Worm (Caenorhabditis elegans): ENCODE measurements around the gene rheb-1.
A peak's percentile ranks its signal among the peaks of the same experiment; 100 is the strongest.

rheb-1 gene

ce11 chrIII:9443417-9444027, 12.3 kb downstream of the rheb-1 start, which contains the start of gene pir-2:
Gene pir-2 (minus strand): TSS chrIII:9443634.
- TF ChIP-seq pag-3 (tag; optimal IDR thresholded peaks at IDR 0.05; ENCODE audit: borderline replicate concordance): no peak
- TF ChIP-seq ceh-9 (tag; optimal IDR thresholded peaks at IDR 0.05): no peak
- no peak for TF ChIP-seq fkh-10 (GFP tag; optimal IDR thresholded peaks at IDR 0.05)
- peak; percentile 64 for TF ChIP-seq unc-42 (tag; optimal IDR thresholded peaks at IDR 0.05)
- no peak for TF ChIP-seq ahr-1 (tag; optimal IDR thresholded peaks at IDR 0.05)
- TF ChIP-seq unc-3 (GFP tag; conservative IDR thresholded peaks at IDR 0.05): peak; percentile 38; the same call in 1 of the 2 replicates
- TF ChIP-seq unc-3 (tag; optimal IDR thresholded peaks at IDR 0.05): no peak
- TF ChIP-seq elt-2 (tag; optimal IDR thresholded peaks at IDR 0.05): no peak
- TF ChIP-seq ceh-22 (tag; optimal IDR thresholded peaks at IDR 0.05): no peak
- peak; percentile 21 for TF ChIP-seq pros-1 (tag; optimal IDR thresholded peaks at IDR 0.05)
- TF ChIP-seq ceh-45 (GFP tag; IDR thresholded peaks at IDR 0.05): no peak
- TF ChIP-seq lin-11 (tag; optimal IDR thresholded peaks at IDR 0.05): no peak
- peak; percentile 82 for TF ChIP-seq tbx-2 (tag; optimal IDR thresholded peaks at IDR 0.05)
- peak; percentile 51 for TF ChIP-seq K09A11.1 (tag; optimal IDR thresholded peaks at IDR 0.05; ENCODE audit: insufficient read depth)
- TF ChIP-seq hlh-13 (GFP tag; optimal IDR thresholded peaks at IDR 0.05): no peak
- no peak for TF ChIP-seq tbx-7 (tag; optimal IDR thresholded peaks at IDR 0.05)
- TF ChIP-seq dmd-4 (tag; optimal IDR thresholded peaks at IDR 0.05; ENCODE audit: borderline replicate concordance): no peak
- TF ChIP-seq madf-2 (tag; optimal IDR thresholded peaks at IDR 0.05): peak; percentile 35
- TF ChIP-seq elt-4 (tag; optimal IDR thresholded peaks at IDR 0.05): no peak
- peak; percentile 75 for TF ChIP-seq ceh-34 (tag; optimal IDR thresholded peaks at IDR 0.05)
- peak; percentile 26; the same call in 1 of the 2 replicates for TF ChIP-seq sox-2 (GFP tag; IDR thresholded peaks at IDR 0.05)
- no peak for TF ChIP-seq odd-2 (tag; optimal IDR thresholded peaks at IDR 0.05)
- TF ChIP-seq ceh-19 (GFP tag; optimal IDR thresholded peaks at IDR 0.05): no peak
- TF ChIP-seq gmeb-2 (tag; optimal IDR thresholded peaks at IDR 0.05): no peak
- no peak for TF ChIP-seq T23F11.4 (GFP tag; optimal IDR thresholded peaks at IDR 0.05)
- TF ChIP-seq ceh-18 (tag; optimal IDR thresholded peaks at IDR 0.05): peak; percentile 67
- no peak for TF ChIP-seq zip-5 (tag; optimal IDR thresholded peaks at IDR 0.05)
- peak; percentile 64 for TF ChIP-seq rnt-1 (tag; optimal IDR thresholded peaks at IDR 0.05)
- TF ChIP-seq mec-3 (tag; optimal IDR thresholded peaks at IDR 0.05; ENCODE audit: borderline replicate concordance): no peak
- TF ChIP-seq ceh-2 (tag; optimal IDR thresholded peaks at IDR 0.05): peak; percentile 1
- TF ChIP-seq hlh-8 (tag; optimal IDR thresholded peaks at IDR 0.05): peak; percentile 60
- no peak for TF ChIP-seq nhr-11 (tag; optimal IDR thresholded peaks at IDR 0.05)
- peak; percentile 52 for TF ChIP-seq pax-1 (tag; optimal IDR thresholded peaks at IDR 0.05)
- no peak for TF ChIP-seq nhr-232 (tag; optimal IDR thresholded peaks at IDR 0.05)
- TF ChIP-seq fkh-6 (tag; optimal IDR thresholded peaks at IDR 0.05): no peak
- TF ChIP-seq npax-4 (tag; optimal IDR thresholded peaks at IDR 0.05): no peak
- TF ChIP-seq dve-1 (tag; optimal IDR thresholded peaks at IDR 0.05): peak; percentile 78
- TF ChIP-seq ets-4 (tag; optimal IDR thresholded peaks at IDR 0.05): peak; percentile 19
- TF ChIP-seq ttx-3 (tag; optimal IDR thresholded peaks at IDR 0.05): no peak
- TF ChIP-seq K02D7.2 (tag; optimal IDR thresholded peaks at IDR 0.05): no peak
- TF ChIP-seq fax-1 (tag; optimal IDR thresholded peaks at IDR 0.05): no peak
- no peak for TF ChIP-seq C08G9.2 (tag; optimal IDR thresholded peaks at IDR 0.05)
- peak; percentile 65 for TF ChIP-seq unc-55 (GFP tag; optimal IDR thresholded peaks at IDR 0.05)
- TF ChIP-seq pha-4 (tag; optimal IDR thresholded peaks at IDR 0.05): no peak
- no peak for TF ChIP-seq ceh-14 (tag; optimal IDR thresholded peaks at IDR 0.05)
- no peak for TF ChIP-seq ztf-16 (tag; optimal IDR thresholded peaks at IDR 0.05)
- TF ChIP-seq hlh-6 (tag; optimal IDR thresholded peaks at IDR 0.05): no peak
- TF ChIP-seq hlh-15 (tag; optimal IDR thresholded peaks at IDR 0.05): no peak
- peak; percentile 77 for TF ChIP-seq ceh-31 (tag; optimal IDR thresholded peaks at IDR 0.05)
- no peak for TF ChIP-seq sdc-2 (tag; optimal IDR thresholded peaks at IDR 0.05)
- no peak for TF ChIP-seq ref-2 (tag; optimal IDR thresholded peaks at IDR 0.05)
- no peak for TF ChIP-seq lim-6 (tag; optimal IDR thresholded peaks at IDR 0.05)
- TF ChIP-seq ceh-24 (tag; optimal IDR thresholded peaks at IDR 0.05): no peak
